Worm (Caenorhabditis elegans) whole organism, L3 larva: ENCODE data around the gene C46F11.4.

Experiments used
- R02D3.7 ChIP-seq: fragments of 150-350 bp; optimal IDR thresholded peaks from 2 replicates; lab custom pipeline; 2014; ENCODE audit warnings: missing biosample characterization, missing genetic modification characterization
- ama-1 ChIP-seq: fragments of 150-350 bp; optimal IDR thresholded peaks from 2 replicates; lab custom pipeline; 2018
- ceh-16 ChIP-seq: sonication (generic microtip); optimal IDR thresholded peaks from 2 replicates; lab custom pipeline; 2017; ENCODE audit warnings: missing biosample characterization, missing genetic modification characterization
- ceh-28 ChIP-seq: fragments of 150-350 bp; optimal IDR thresholded peaks from 2 replicates; lab custom pipeline; 2014; ENCODE audit warnings: missing biosample characterization, missing genetic modification reagents, missing genetic modification characterization
- ceh-82 ChIP-seq: fragments of 150-350 bp; optimal IDR thresholded peaks from 2 replicates; lab custom pipeline; 2014; ENCODE audit warnings: missing biosample characterization, missing genetic modification characterization
- egl-27 ChIP-seq: sonication (generic microtip); optimal IDR thresholded peaks from 4 replicates; lab custom pipeline; 2017; ENCODE audit warnings: missing biosample characterization, missing genetic modification reagents, missing genetic modification characterization
- egl-5 ChIP-seq: fragments of 150-350 bp; optimal IDR thresholded peaks from 2 replicates; lab custom pipeline; 2017; ENCODE audit warnings: missing biosample characterization, missing genetic modification reagents, missing genetic modification characterization, inconsistent platforms
- elt-2 ChIP-seq: sonication (generic microtip); optimal IDR thresholded peaks from 2 replicates; lab custom pipeline; 2016; ENCODE audit warnings: missing genetic modification reagents, mild to moderate bottlenecking, missing genetic modification characterization, missing compliant biosample characterization
- fkh-10 ChIP-seq: sonication (generic microtip); optimal IDR thresholded peaks from 2 replicates; lab custom pipeline; 2017; ENCODE audit warnings: missing biosample characterization, missing genetic modification reagents, missing genetic modification characterization
- fkh-2 ChIP-seq: fragments of 150-350 bp; optimal IDR thresholded peaks from 2 replicates; lab custom pipeline; 2014; ENCODE audit warnings: missing biosample characterization, missing genetic modification reagents, missing genetic modification characterization
- fos-1 ChIP-seq: fragments of 150-350 bp; optimal IDR thresholded peaks from 2 replicates; lab custom pipeline; 2014; ENCODE audit warnings: missing biosample characterization, missing genetic modification characterization
- hmg-11 ChIP-seq: sonication (generic microtip); optimal IDR thresholded peaks from 2 replicates; lab custom pipeline; 2016; ENCODE audit warnings: missing genetic modification characterization, missing compliant biosample characterization
- jun-1 ChIP-seq: fragments of 150-350 bp; optimal IDR thresholded peaks from 2 replicates; lab custom pipeline; 2014; ENCODE audit warnings: missing biosample characterization, missing genetic modification reagents, missing genetic modification characterization
- lin-15B ChIP-seq: fragments of 150-350 bp; optimal IDR thresholded peaks from 2 replicates; lab custom pipeline; 2014; ENCODE audit warnings: missing biosample characterization, missing genetic modification characterization
- lin-39 ChIP-seq: fragments of 150-350 bp; optimal IDR thresholded peaks from 2 replicates; lab custom pipeline; 2018; ENCODE audit warnings: missing biosample characterization, missing genetic modification reagents, missing genetic modification characterization
- lsy-12 ChIP-seq: sonication (generic microtip); optimal IDR thresholded peaks from 2 replicates; lab custom pipeline; 2016; ENCODE audit warnings: mild to moderate bottlenecking, missing genetic modification characterization, missing compliant biosample characterization
- mdl-1 ChIP-seq: fragments of 150-350 bp; optimal IDR thresholded peaks from 2 replicates; lab custom pipeline; 2014; ENCODE audit warnings: missing biosample characterization, missing genetic modification characterization
- mml-1 ChIP-seq: fragments of 150-350 bp; sonication (generic microtip); optimal IDR thresholded peaks from 3 replicates; lab custom pipeline; 2014; ENCODE audit warnings: missing biosample characterization, missing genetic modification characterization
- nfya-1 ChIP-seq: sonication (generic microtip); optimal IDR thresholded peaks from 2 replicates; lab custom pipeline; 2017; ENCODE audit warnings: missing genetic modification characterization, mild to moderate bottlenecking, missing compliant biosample characterization, antibody characterized with exemption, moderate library complexity; ENCODE audit not compliant: insufficient read depth
- nhr-11 ChIP-seq: fragments of 150-350 bp; optimal IDR thresholded peaks from 2 replicates; lab custom pipeline; 2014; ENCODE audit warnings: missing biosample characterization, missing genetic modification characterization
- nhr-12 ChIP-seq: fragments of 150-350 bp; optimal IDR thresholded peaks from 2 replicates; lab custom pipeline; 2014; ENCODE audit warnings: missing biosample characterization, missing genetic modification characterization
- nhr-23 ChIP-seq: fragments of 150-350 bp; optimal IDR thresholded peaks from 2 replicates; lab custom pipeline; 2014; ENCODE audit warnings: missing biosample characterization, missing genetic modification reagents, missing genetic modification characterization
- nhr-237 ChIP-seq: fragments of 150-350 bp; optimal IDR thresholded peaks from 2 replicates; lab custom pipeline; 2014; ENCODE audit warnings: missing biosample characterization, missing genetic modification characterization
- nhr-25 ChIP-seq: sonication (generic microtip); optimal IDR thresholded peaks from 2 replicates; lab custom pipeline; 2017; ENCODE audit warnings: missing biosample characterization, missing genetic modification characterization
- nhr-28 ChIP-seq: fragments of 150-350 bp; optimal IDR thresholded peaks from 2 replicates; lab custom pipeline; 2014; ENCODE audit warnings: missing biosample characterization, missing genetic modification characterization
- nhr-43 ChIP-seq: sonication (generic microtip); optimal IDR thresholded peaks from 2 replicates; lab custom pipeline; 2016; ENCODE audit warnings: mild to moderate bottlenecking, missing genetic modification characterization, missing compliant biosample characterization; ENCODE audit not compliant: poor library complexity, severe bottlenecking
- nhr-67 ChIP-seq: fragments of 150-350 bp; optimal IDR thresholded peaks from 2 replicates; lab custom pipeline; 2014; ENCODE audit warnings: missing biosample characterization, missing genetic modification characterization
- nhr-77 ChIP-seq: fragments of 150-350 bp; optimal IDR thresholded peaks from 2 replicates; lab custom pipeline; 2014; ENCODE audit warnings: missing biosample characterization, missing genetic modification characterization
- pha-4 ChIP-seq: fragments of 150-350 bp; optimal IDR thresholded peaks from 2 replicates; lab custom pipeline; 2014; ENCODE audit warnings: missing biosample characterization, missing genetic modification reagents, missing genetic modification characterization
- pqm-1 ChIP-seq: fragments of 150-350 bp; optimal IDR thresholded peaks from 2 replicates; lab custom pipeline; 2017; ENCODE audit warnings: missing biosample characterization, missing genetic modification characterization, inconsistent platforms
- skn-1 ChIP-seq: fragments of 150-350 bp; optimal IDR thresholded peaks from 2 replicates; lab custom pipeline; 2014; ENCODE audit warnings: missing biosample characterization, missing genetic modification characterization
- snpc-4 ChIP-seq: fragments of 150-350 bp; optimal IDR thresholded peaks from 2 replicates; lab custom pipeline; 2014; ENCODE audit warnings: missing biosample characterization, missing genetic modification characterization
- tbx-2 ChIP-seq: sonication (generic microtip); optimal IDR thresholded peaks from 2 replicates; lab custom pipeline; 2016; ENCODE audit warnings: mild to moderate bottlenecking, missing genetic modification characterization, missing compliant biosample characterization
- unc-39 ChIP-seq: sonication (generic microtip); optimal IDR thresholded peaks from 4 replicates; lab custom pipeline; 2017; ENCODE audit warnings: missing biosample characterization, missing genetic modification characterization
- zag-1 ChIP-seq: fragments of 150-350 bp; optimal IDR thresholded peaks from 2 replicates; lab custom pipeline; 2014; ENCODE audit warnings: missing biosample characterization, missing genetic modification characterization
- ztf-11 ChIP-seq: fragments of 150-350 bp; optimal IDR thresholded peaks from 2 replicates; lab custom pipeline; 2014; ENCODE audit warnings: missing biosample characterization, missing genetic modification characterization
- ztf-4 ChIP-seq: fragments of 150-350 bp; optimal IDR thresholded peaks from 2 replicates; lab custom pipeline; 2014; ENCODE audit warnings: missing biosample characterization, missing genetic modification characterization

C46F11.4 gene

ce11 chrIII:3664224-3664623 lies at the start of gene C46F11.4:
Gene C46F11.4 (minus strand): TSS chrIII:3664304.
- TF ChIP-seq nfya-1 (peak; percentile 43), nhr-28 (no peak), pha-4 (tag; lab: Kevin White, UChicago) (peak; percentile 63), ceh-28 (tag; lab: Kevin White, UChicago) (no peak), mdl-1 (no peak), zag-1 (tag; lab: Kevin White, UChicago) (no peak), lin-39 (tag; lab: Kevin White, UChicago) (peak; percentile 45), snpc-4 (tag; lab: Kevin White, UChicago) (no peak), egl-27 (tag; lab: Kevin White, UChicago) (no peak), nhr-43 (no peak), lsy-12 (tag; lab: Kevin White, UChicago) (no peak), elt-2 (tag; lab: Kevin White, UChicago) (peak; percentile 15), hmg-11 (peak; percentile 88), ama-1 (lab: Kevin White, UChicago) (no peak), R02D3.7 (tag; lab: Kevin White, UChicago) (no peak)

- TF ChIP-seq tbx-2 (tag; lab: Kevin White, UChicago), result no peak
- no peak for TF ChIP-seq nhr-77 (tag; lab: Kevin White, UChicago)
- TF ChIP-seq, all 47 proteins: peak for 0
These were observed 49.1 kb upstream of the C46F11.4 start, which contains the start of gene nrde-1 for ce11 chrIII:3713163-3713562. Gene nrde-1 (plus strand): TSS chrIII:3713463.

ce11 chrIII:3709030-3709429 lies 44.9 kb upstream of the C46F11.4 start, which contains the start of gene alkb-8:
Gene alkb-8 (plus strand): TSS chrIII:3709330.
- TF ChIP-seq lin-15B (tag; lab: Kevin White, UChicago) (no peak), lin-39 (tag; lab: Kevin White, UChicago) (no peak), fkh-10 (GFP tag; lab: Kevin White, UChicago) (no peak), R02D3.7 (tag; lab: Kevin White, UChicago) (no peak), nhr-11 (no peak), snpc-4 (tag; lab: Kevin White, UChicago) (no peak), fkh-2 (tag; lab: Kevin White, UChicago) (no peak), elt-2 (tag; lab: Kevin White, UChicago) (no peak), jun-1 (tag; lab: Kevin White, UChicago) (no peak), ztf-4 (tag; lab: Kevin White, UChicago) (no peak), nhr-23 (no peak), mdl-1 (no peak), egl-5 (tag; lab: Kevin White, UChicago) (no peak), mml-1 (tag; lab: Kevin White, UChicago) (no peak), pqm-1 (tag; lab: Kevin White, UChicago) (no peak), ceh-16 (tag; lab: Kevin White, UChicago) (no peak), nhr-67 (no peak)

ce11 chrIII:3706586-3706985 lies 42.5 kb upstream of the C46F11.4 start, which contains the start of gene dph-1:
Gene dph-1 (plus strand): TSS chrIII:3706886.
- TF ChIP-seq egl-27 (tag; lab: Kevin White, UChicago) (no peak), skn-1 (no peak), ztf-11 (tag; lab: Kevin White, UChicago) (no peak), jun-1 (tag; lab: Kevin White, UChicago) (no peak), ceh-82 (tag; lab: Kevin White, UChicago) (no peak), ztf-4 (tag; lab: Kevin White, UChicago) (no peak), tbx-2 (tag; lab: Kevin White, UChicago) (no peak), elt-2 (tag; lab: Kevin White, UChicago) (no peak), zag-1 (tag; lab: Kevin White, UChicago) (no peak), snpc-4 (tag; lab: Kevin White, UChicago) (no peak), mdl-1 (no peak), nhr-12 (no peak), fos-1 (tag; lab: Kevin White, UChicago) (no peak), unc-39 (no peak), nhr-77 (tag; lab: Kevin White, UChicago) (no peak), nhr-25 (tag; lab: Kevin White, UChicago) (no peak), nhr-237 (tag; lab: Kevin White, UChicago) (no peak)
